Fruit fly (Drosophila melanogaster) S2 (cell line): ENCODE data around the gene CG2200.
A peak's percentile ranks its signal among the peaks of the same experiment; 100 is the strongest.

ENCODE experiments used
- CG8478 ChIP-seq: fragments of >200 bp; optimal IDR thresholded peaks from 2 replicates; lab custom pipeline; 2018
- CTCF ChIP-seq, 2 experiments: fragments of >200 bp; optimal IDR thresholded peaks; 2 replicates each; lab custom pipeline; 2018

Gene CG2200

dm6 chrX:13109583-13110126, 15.6 kb downstream of the CG2200 start:
- no peak for TF ChIP-seq CG8478
- TF ChIP-seq CTCF (optimal IDR thresholded peaks at IDR 0.05; lab: Kevin White, UChicago): no peak

- no peak for TF ChIP-seq CG8478
These were observed 17.7 kb downstream of the CG2200 start for dm6 chrX:13111832-13112231.

dm6 chrX:13112238-13112829, 18.2 kb downstream of the CG2200 start, which contains the start of gene Chpf:
Chpf (minus strand) TSS chrX:13112462.
- TF ChIP-seq CTCF (optimal IDR thresholded peaks at IDR 0.05; lab: Kevin White, UChicago): no peak
- no peak for TF ChIP-seq CG8478

dm6 chrX:13113863-13114407, 19.8 kb downstream of the CG2200 start:
- no peak for TF ChIP-seq CG8478
- TF ChIP-seq CTCF (optimal IDR thresholded peaks at IDR 0.05; lab: Kevin White, UChicago): no peak

dm6 chrX:13114861-13115260, 20.8 kb downstream of the CG2200 start, which contains the start of gene CG42237:
CG42237 (plus strand) TSS chrX:13115131.
- TF ChIP-seq CTCF (optimal IDR thresholded peaks at IDR 0.05; lab: Kevin White, UChicago): no peak
- TF ChIP-seq CG8478: no peak

dm6 chrX:13116438-13117243, 22.5 kb downstream of the CG2200 start:
- TF ChIP-seq CTCF (optimal IDR thresholded peaks at IDR 0.05; lab: Kevin White, UChicago) (no peak), CG8478 (no peak)

- TF ChIP-seq CG8478: no peak
- no peak for TF ChIP-seq CTCF (optimal IDR thresholded peaks at IDR 0.05; lab: Kevin White, UChicago)
These were observed 31.5 kb downstream of the CG2200 start for dm6 chrX:13125559-13125958.

dm6 chrX:13127973-13128749, 34.1 kb downstream of the CG2200 start:
- no peak for TF ChIP-seq CTCF (optimal IDR thresholded peaks at IDR 0.05; lab: Kevin White, UChicago)

- TF ChIP-seq CTCF (optimal IDR thresholded peaks at IDR 0.05; lab: Kevin White, UChicago) (peak in 1 of 2 experiments; percentile 12), CG8478 (no peak)
These were observed 34.7 kb downstream of the CG2200 start, which contains the start of the genes CG32638, CG15717 and MFS10 for dm6 chrX:13128750-13129152. CG32638 (minus strand) TSS chrX:13128794. CG15717 (plus strand) TSS chrX:13128952. MFS10 (plus strand) TSS chrX:13129018.

dm6 chrX:13130175-13130822, 36.2 kb downstream of the CG2200 start:
- no peak for TF ChIP-seq CG8478
- no peak for TF ChIP-seq CTCF (optimal IDR thresholded peaks at IDR 0.05; lab: Kevin White, UChicago)

- TF ChIP-seq CTCF (optimal IDR thresholded peaks at IDR 0.05; lab: Kevin White, UChicago): no peak
- TF ChIP-seq CG8478: no peak
These were observed 37.1 kb downstream of the CG2200 start for dm6 chrX:13131063-13131773.

- TF ChIP-seq CG8478 (no peak), CTCF (optimal IDR thresholded peaks at IDR 0.05; lab: Kevin White, UChicago) (peak in 1 of 2 experiments; percentile 6)
These were observed 40.7 kb downstream of the CG2200 start for dm6 chrX:13134811-13135210.

dm6 chrX:13135702-13136101, 41.6 kb downstream of the CG2200 start:
- no peak for TF ChIP-seq CTCF (optimal IDR thresholded peaks at IDR 0.05; lab: Kevin White, UChicago)
- TF ChIP-seq CG8478: no peak
